Worm (Caenorhabditis elegans) whole organism, L4 larva: ENCODE data around the gene srxa-11.
A peak's percentile ranks its signal among the peaks of the same experiment; 100 is the strongest.

Experiments
- F37D6.2 ChIP-seq: sonication (generic microtip); optimal IDR thresholded peaks from 2 replicates; lab custom pipeline; 2016; ENCODE audit warnings: mild to moderate bottlenecking, missing genetic modification characterization, missing compliant biosample characterization
- T20F7.1 ChIP-seq: fragments of 200-800 bp; sonication (Bioruptor generic); optimal IDR thresholded peaks from 2 replicates; lab custom pipeline; 2018; ENCODE audit warnings: mild to moderate bottlenecking, missing genetic modification characterization, missing compliant biosample characterization
- ZK337.2 ChIP-seq: fragments of 200-800 bp; sonication (Bioruptor generic); IDR thresholded peaks from 2 replicates; pipeline ENCODE4 v1.3.6; 2022; ENCODE audit warnings: missing genetic modification reagents, missing genetic modification characterization, missing compliant biosample characterization
- aha-1 ChIP-seq: fragments of 150-350 bp; peaks from one replicate; lab custom pipeline; 2014; ENCODE audit warnings: missing biosample characterization, missing genetic modification characterization
- aly-2 ChIP-seq: sonication (generic microtip); optimal IDR thresholded peaks from 2 replicates; lab custom pipeline; 2018; ENCODE audit warnings: missing biosample characterization, missing genetic modification characterization
- ama-1 ChIP-seq: fragments of 150-350 bp; optimal IDR thresholded peaks from 2 replicates; lab custom pipeline; 2014; ENCODE audit warnings: inconsistent platforms, mixed read lengths
- ceh-20 ChIP-seq: fragments of 200-800 bp; sonication (Bioruptor generic); IDR thresholded peaks from 2 replicates; pipeline ENCODE4 v1.3.6; 2022; ENCODE audit warnings: missing genetic modification reagents, missing genetic modification characterization, missing compliant biosample characterization
- ceh-32 ChIP-seq: sonication (generic microtip); optimal IDR thresholded peaks from 2 replicates; lab custom pipeline; 2016; ENCODE audit warnings: mild to moderate bottlenecking, missing genetic modification characterization, missing compliant biosample characterization; ENCODE audit not compliant: poor library complexity
- ceh-82 ChIP-seq: sonication (generic microtip); optimal IDR thresholded peaks from 2 replicates; lab custom pipeline; 2017; ENCODE audit warnings: missing biosample characterization, missing genetic modification characterization
- daf-16 ChIP-seq, 3 experiments: sonication (generic microtip); optimal IDR thresholded peaks; 2 replicates each; lab custom pipeline; 2016 to 2017; ENCODE audit warnings: missing genetic modification characterization in 3 of 3, missing genetic modification reagents in 3 of 3, mild to moderate bottlenecking in 2 of 3, missing compliant biosample characterization in 2 of 3, missing biosample characterization in 1 of 3, moderate library complexity in 1 of 3
- daf-19 ChIP-seq: fragments of 200-800 bp; sonication (Bioruptor generic); conservative IDR thresholded peaks from 2 replicates; pipeline ENCODE4 v1.3.6; 2022; ENCODE audit warnings: missing genetic modification characterization, missing compliant biosample characterization
- daf-8 ChIP-seq: fragments of 200-800 bp; sonication (Bioruptor generic); IDR thresholded peaks from 2 replicates; pipeline ENCODE4 v1.3.6; 2022; ENCODE audit warnings: missing genetic modification characterization, missing compliant biosample characterization
- dmd-6 ChIP-seq: fragments of 200-800 bp; sonication (Bioruptor generic); IDR thresholded peaks from 2 replicates; pipeline ENCODE4 v1.3.6; 2022; ENCODE audit warnings: missing genetic modification reagents, missing genetic modification characterization, missing compliant biosample characterization
- dmd-8 ChIP-seq: fragments of 200-800 bp; sonication (Bioruptor generic); IDR thresholded peaks from 2 replicates; pipeline ENCODE4 v1.3.6; 2022; ENCODE audit warnings: missing genetic modification characterization, missing compliant biosample characterization
- fos-1 ChIP-seq: fragments of 150-350 bp; optimal IDR thresholded peaks from 2 replicates; lab custom pipeline; 2014; ENCODE audit warnings: missing biosample characterization, missing genetic modification characterization
- hif-1 ChIP-seq, 2 experiments: sonication (generic microtip); optimal IDR thresholded peaks; 2 replicates each; lab custom pipeline; 2016 to 2017; ENCODE audit warnings: missing compliant biosample characterization in 2 of 2, missing genetic modification characterization in 2 of 2, missing genetic modification reagents in 2 of 2, missing genotype in 2 of 2, mild to moderate bottlenecking in 1 of 2
- hmg-1.1 ChIP-seq: fragments of 200-800 bp; sonication (Bioruptor generic); IDR thresholded peaks from 2 replicates; pipeline ENCODE4 v1.3.6; 2022; ENCODE audit warnings: missing genetic modification reagents, missing genetic modification characterization, missing compliant biosample characterization
- jun-1 ChIP-seq: fragments of 150-350 bp; optimal IDR thresholded peaks from 2 replicates; lab custom pipeline; 2014; ENCODE audit warnings: missing biosample characterization, missing genetic modification reagents, missing genetic modification characterization
- lin-1 ChIP-seq: fragments of 200-800 bp; sonication (Bioruptor generic); IDR thresholded peaks from 2 replicates; pipeline ENCODE4 v1.3.6; 2022; ENCODE audit warnings: missing genetic modification reagents, missing genetic modification characterization, missing compliant biosample characterization
- lin-15B ChIP-seq: fragments of 150-350 bp; sonication (generic microtip); optimal IDR thresholded peaks from 3 replicates; lab custom pipeline; 2014; ENCODE audit warnings: missing biosample characterization, missing genetic modification characterization
- lin-29 ChIP-seq: fragments of 200-800 bp; sonication (Bioruptor generic); IDR thresholded peaks from 2 replicates; pipeline ENCODE4 v1.3.6; 2022; ENCODE audit warnings: missing genetic modification reagents, missing genetic modification characterization, missing compliant biosample characterization
- lin-38 ChIP-seq: fragments of 200-800 bp; sonication (Bioruptor generic); IDR thresholded peaks from 2 replicates; pipeline ENCODE4 v1.3.6; 2022; ENCODE audit warnings: missing genetic modification reagents, missing genetic modification characterization, missing compliant biosample characterization
- madf-5 ChIP-seq, 2 experiments: fragments of 200-800 bp; sonication (Bioruptor generic); IDR thresholded peaks; 2 replicates each; pipeline ENCODE4 v1.3.6; 2022; ENCODE audit warnings: missing compliant biosample characterization in 2 of 2, missing genetic modification characterization in 2 of 2
- mdt-29 ChIP-seq: fragments of 200-800 bp; sonication (Bioruptor generic); IDR thresholded peaks from 2 replicates; pipeline ENCODE4 v1.3.6; 2022; ENCODE audit warnings: missing genetic modification reagents, missing genetic modification characterization, missing compliant biosample characterization
- mes-2 ChIP-seq: sonication (generic microtip); optimal IDR thresholded peaks from 2 replicates; lab custom pipeline; 2016; ENCODE audit warnings: missing genotype, mild to moderate bottlenecking, missing genetic modification characterization, missing compliant biosample characterization; ENCODE audit not compliant: poor library complexity, severe bottlenecking
- mxl-3 ChIP-seq: fragments of 200-800 bp; sonication (Bioruptor generic); optimal IDR thresholded peaks from 2 replicates; lab custom pipeline; 2018; ENCODE audit warnings: mild to moderate bottlenecking, missing genetic modification characterization, missing compliant biosample characterization
- nhr-10 ChIP-seq: fragments of 150-350 bp; optimal IDR thresholded peaks from 2 replicates; lab custom pipeline; 2014; ENCODE audit warnings: missing biosample characterization, missing genetic modification characterization
- nhr-102 ChIP-seq: sonication (generic microtip); optimal IDR thresholded peaks from 2 replicates; lab custom pipeline; 2016; ENCODE audit warnings: mild to moderate bottlenecking, missing genetic modification characterization, moderate library complexity, missing compliant biosample characterization
- nhr-111 ChIP-seq: fragments of 200-800 bp; sonication (Bioruptor generic); optimal IDR thresholded peaks from 2 replicates; lab custom pipeline; 2018; ENCODE audit warnings: mild to moderate bottlenecking, missing genetic modification characterization, missing compliant biosample characterization
- nhr-25 ChIP-seq: sonication (generic microtip); optimal IDR thresholded peaks from 2 replicates; lab custom pipeline; 2017; ENCODE audit warnings: missing genetic modification characterization, mild to moderate bottlenecking, missing compliant biosample characterization, antibody characterized with exemption, moderate library complexity, borderline replicate concordance; ENCODE audit not compliant: insufficient read depth
- nhr-42 ChIP-seq: fragments of 200-800 bp; sonication (Bioruptor generic); IDR thresholded peaks from 2 replicates; pipeline ENCODE4 v1.3.6; 2022; ENCODE audit warnings: missing genetic modification characterization, missing compliant biosample characterization
- pha-4 ChIP-seq, 2 experiments: fragments of 150-350 bp in 1 of 2; fragments of 200-800 bp in 1 of 2; sonication (Bioruptor generic) in 1 of 2; IDR thresholded peaks in 1 of 2; optimal IDR thresholded peaks in 1 of 2; 2 replicates each; pipeline versions ENCODE4 v1.3.6 to Lab custom; 2014 to 2022; ENCODE audit warnings: missing genetic modification characterization in 2 of 2, missing genetic modification reagents in 2 of 2, missing biosample characterization in 1 of 2, missing compliant biosample characterization in 1 of 2
- php-3 ChIP-seq: fragments of 200-800 bp; sonication (Bioruptor generic); IDR thresholded peaks from 2 replicates; pipeline ENCODE4 v1.3.6; 2022; ENCODE audit warnings: missing genetic modification reagents, missing genetic modification characterization, missing compliant biosample characterization
- rbr-2 ChIP-seq: sonication (generic microtip); optimal IDR thresholded peaks from 2 replicates; lab custom pipeline; 2016; ENCODE audit warnings: missing genotype, missing genetic modification characterization, missing compliant biosample characterization
- sdz-12 ChIP-seq: fragments of 200-800 bp; sonication (Bioruptor generic); optimal IDR thresholded peaks from 2 replicates; lab custom pipeline; 2018; ENCODE audit warnings: mild to moderate bottlenecking, missing genetic modification characterization, missing compliant biosample characterization
- set-16 ChIP-seq: fragments of 200-800 bp; sonication (Bioruptor generic); IDR thresholded peaks from 2 replicates; pipeline ENCODE4 v1.3.6; 2022; ENCODE audit warnings: missing genetic modification reagents, missing genetic modification characterization, missing compliant biosample characterization
- skn-1 ChIP-seq: fragments of 150-350 bp; optimal IDR thresholded peaks from 2 replicates; lab custom pipeline; 2014; ENCODE audit warnings: missing biosample characterization, missing genetic modification characterization
- snpc-1.2 ChIP-seq: fragments of 200-800 bp; sonication (Bioruptor generic); IDR thresholded peaks from 2 replicates; pipeline ENCODE4 v1.3.6; 2022; ENCODE audit warnings: missing genetic modification reagents, missing genetic modification characterization, missing compliant biosample characterization
- snpc-4 ChIP-seq: fragments of 150-350 bp; optimal IDR thresholded peaks from 2 replicates; lab custom pipeline; 2014; ENCODE audit warnings: missing biosample characterization, missing genetic modification characterization
- spr-1 ChIP-seq: sonication (generic microtip); optimal IDR thresholded peaks from 2 replicates; lab custom pipeline; 2016; ENCODE audit warnings: mild to moderate bottlenecking, missing genetic modification characterization, missing compliant biosample characterization
- tag-97 ChIP-seq: fragments of 200-800 bp; sonication (Bioruptor generic); IDR thresholded peaks from 2 replicates; pipeline ENCODE4 v1.3.6; 2022; ENCODE audit warnings: missing genetic modification characterization, missing compliant biosample characterization
- unc-130 ChIP-seq: sonication (generic microtip); optimal IDR thresholded peaks from 2 replicates; lab custom pipeline; 2016; ENCODE audit warnings: missing genetic modification reagents, missing genetic modification characterization, missing compliant biosample characterization
- unc-62 ChIP-seq, 3 experiments: fragments of 150-350 bp in 1 of 3; sonication (generic microtip); optimal IDR thresholded peaks in 2 of 3; peaks in 1 of 3; 1 replicate in 1 of 3; 2 replicates in 2 of 3; lab custom pipeline; 2014 to 2017; ENCODE audit warnings: missing biosample characterization in 3 of 3, missing genetic modification characterization in 3 of 3, missing genetic modification reagents in 3 of 3, missing genotype in 1 of 3
- zfp-2 ChIP-seq: sonication (generic microtip); optimal IDR thresholded peaks from 2 replicates; lab custom pipeline; 2016; ENCODE audit warnings: mild to moderate bottlenecking, missing genetic modification characterization, missing compliant biosample characterization
- zfp-3 ChIP-seq: fragments of 200-800 bp; sonication (Bioruptor generic); conservative IDR thresholded peaks from 2 replicates; pipeline ENCODE4 v1.3.6; 2022; ENCODE audit warnings: missing genetic modification reagents, missing genetic modification characterization, missing compliant biosample characterization
- zip-2 ChIP-seq: fragments of 150-350 bp; optimal IDR thresholded peaks from 2 replicates; lab custom pipeline; 2014; ENCODE audit warnings: missing biosample characterization, missing genetic modification characterization

srxa-11 gene

DNA sequence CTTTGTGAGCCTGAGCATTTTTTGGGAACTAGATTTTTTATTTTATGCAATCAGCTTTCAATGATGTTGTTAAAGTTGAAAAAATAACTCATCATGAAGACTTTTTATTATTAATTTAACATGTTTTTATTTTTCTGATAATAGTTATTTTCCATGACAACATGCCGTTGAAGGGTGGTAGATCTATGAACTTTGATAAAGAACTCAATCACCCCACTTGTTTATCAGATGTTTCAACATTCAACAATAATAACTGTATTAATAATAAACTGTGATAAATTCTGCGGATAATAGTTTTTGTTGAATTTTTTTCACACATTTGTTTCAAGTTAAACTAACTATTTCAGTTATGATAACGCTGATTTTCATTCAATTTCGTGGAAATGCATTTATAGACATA, 32.5 kb upstream of the srxa-11 start (continued):
- no peak for TF ChIP-seq madf-5 (GFP tag; IDR thresholded peaks at IDR 0.05; lab: Robert Waterston, UW)
- TF ChIP-seq zfp-3 (GFP tag; lab: Robert Waterston, UW), result no peak
- no peak for TF ChIP-seq mes-2 (tag; lab: Kevin White, UChicago)
- TF ChIP-seq tag-97 (GFP tag; lab: Robert Waterston, UW), result no peak
- TF ChIP-seq hmg-1.1 (GFP tag; lab: Robert Waterston, UW), result no peak
- no peak for TF ChIP-seq mxl-3 (GFP tag; lab: Kevin White, UChicago)
- no peak for TF ChIP-seq zip-2 (tag; lab: Kevin White, UChicago)
- TF ChIP-seq ZK337.2 (GFP tag; lab: Robert Waterston, UW), result no peak
- TF ChIP-seq php-3 (GFP tag; lab: Robert Waterston, UW), result peak; percentile 55; the same call in 1 of the 2 replicates
- TF ChIP-seq dmd-6 (GFP tag; lab: Robert Waterston, UW), result peak; percentile 64
- no peak for TF ChIP-seq spr-1
- TF ChIP-seq nhr-102 (tag; lab: Kevin White, UChicago), result no peak
- TF ChIP-seq daf-8 (GFP tag; lab: Robert Waterston, UW), result no peak

DNA sequence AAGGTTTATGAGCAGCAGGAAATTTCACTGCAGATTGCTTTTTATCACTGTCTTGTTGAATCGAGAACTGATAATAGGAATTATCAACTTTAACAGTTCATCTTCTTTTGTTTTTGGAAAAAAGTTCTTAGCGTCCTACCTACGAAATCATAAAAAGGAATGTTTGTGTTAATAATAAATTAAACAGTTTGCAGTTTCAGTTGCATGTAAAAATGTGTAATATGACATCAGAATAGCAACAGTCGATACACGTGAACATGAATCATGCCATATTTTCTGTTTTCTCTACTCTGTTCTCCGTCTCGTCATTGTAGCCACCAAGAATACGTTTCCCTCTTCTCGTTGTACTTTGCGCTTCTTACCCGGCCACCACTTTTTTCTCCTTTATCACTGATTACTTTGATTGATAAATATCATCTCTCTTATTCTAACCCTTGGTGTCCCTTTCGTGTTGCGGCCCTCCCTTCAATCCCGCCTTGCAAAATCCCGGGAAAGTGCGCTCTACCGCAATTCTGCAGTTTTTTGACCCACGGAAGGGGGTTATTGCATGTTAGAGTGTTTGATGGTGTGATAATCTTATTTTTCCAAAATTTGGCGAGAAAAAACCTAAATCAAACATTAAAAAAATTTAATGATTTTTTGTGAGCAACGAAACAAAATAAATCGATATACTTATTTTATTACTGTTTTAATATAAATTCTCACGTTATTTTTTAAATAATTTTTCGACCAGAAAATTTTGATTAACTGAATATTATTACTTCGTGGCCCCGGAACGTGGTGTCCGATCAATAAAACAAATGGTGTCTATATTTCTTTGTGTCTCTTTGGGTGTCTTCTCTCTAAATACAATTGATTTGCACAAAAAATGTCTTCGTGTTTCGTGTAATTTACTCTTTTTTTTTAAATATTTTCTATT, 31.2 kb upstream of the srxa-11 start, which contains the start of gene sptl-3:
sptl-3 (plus strand) TSS at position 869 of the 919 bp plus-strand sequence.
- no peak for TF ChIP-seq F37D6.2 (tag; lab: Kevin White, UChicago)
- TF ChIP-seq pha-4 (GFP tag; IDR thresholded peaks at IDR 0.05; lab: Robert Waterston, UW), result no peak
- TF ChIP-seq pha-4 (tag; optimal IDR thresholded peaks at IDR 0.05; lab: Kevin White, UChicago), result no peak
- TF ChIP-seq T20F7.1 (GFP tag; lab: Kevin White, UChicago), result no peak
- no peak for TF ChIP-seq hif-1 (tag; optimal IDR thresholded peaks at IDR 0.05; lab: Kevin White, UChicago)
- TF ChIP-seq ceh-82 (tag; lab: Kevin White, UChicago), result no peak
- no peak for TF ChIP-seq ceh-32 (tag; lab: Kevin White, UChicago)
- TF ChIP-seq sdz-12 (GFP tag; lab: Kevin White, UChicago), result no peak
- TF ChIP-seq nhr-25 (tag; lab: Kevin White, UChicago), result no peak
- TF ChIP-seq snpc-1.2, result no peak
- peak; percentile 92 for TF ChIP-seq aha-1
- TF ChIP-seq mdt-29, result no peak
- TF ChIP-seq nhr-111, result no peak
- no peak for TF ChIP-seq daf-16 (GFP tag; optimal IDR thresholded peaks at IDR 0.05; lab: Kevin White, UChicago)
- peak; percentile 72 for TF ChIP-seq daf-16 (tag; optimal IDR thresholded peaks at IDR 0.05; lab: Kevin White, UChicago)
- peak; percentile 63 for TF ChIP-seq nhr-10 (tag; lab: Kevin White, UChicago)
- no peak for TF ChIP-seq aly-2 (tag; lab: Kevin White, UChicago)
- no peak for TF ChIP-seq skn-1 (tag; lab: Kevin White, UChicago)
- TF ChIP-seq lin-1 (GFP tag; lab: Robert Waterston, UW), result no peak
- no peak for TF ChIP-seq daf-8 (GFP tag; lab: Robert Waterston, UW)
- no peak for TF ChIP-seq snpc-4 (tag; lab: Kevin White, UChicago)
- peak in 1 of 2 experiments; percentile 11 for TF ChIP-seq unc-62 (GFP tag; optimal IDR thresholded peaks at IDR 0.05 in 1 of 2; lab: Kevin White, UChicago)
- TF ChIP-seq unc-62 (tag; optimal IDR thresholded peaks at IDR 0.05; lab: Kevin White, UChicago), result peak; percentile 13
- TF ChIP-seq jun-1 (tag; lab: Kevin White, UChicago), result no peak
- TF ChIP-seq ama-1 (lab: Kevin White, UChicago), result no peak
- TF ChIP-seq daf-19 (GFP tag; lab: Robert Waterston, UW), result no peak
- TF ChIP-seq lin-38 (GFP tag; lab: Robert Waterston, UW), result no peak
- no peak for TF ChIP-seq ceh-20 (GFP tag; lab: Robert Waterston, UW)
- no peak for TF ChIP-seq nhr-42
- TF ChIP-seq dmd-6 (GFP tag; lab: Robert Waterston, UW), result peak; percentile 73
- TF ChIP-seq lin-15B (tag; lab: Kevin White, UChicago), result no peak
- no peak for TF ChIP-seq unc-130
- no peak for TF ChIP-seq rbr-2
- no peak for TF ChIP-seq set-16
- no peak for TF ChIP-seq lin-29
- TF ChIP-seq zfp-2, result no peak
- no peak for TF ChIP-seq dmd-8 (GFP tag; lab: Robert Waterston, UW)
- TF ChIP-seq fos-1 (tag; lab: Kevin White, UChicago), result no peak
- TF ChIP-seq spr-1, result no peak
